Worm (Caenorhabditis elegans) whole organism, midembryonic: ENCODE results near the gene ZK930.7.

ENCODE experiments used
- T22C8.4 ChIP-seq: fragments of 200-800 bp; sonication (Bioruptor generic); IDR thresholded peaks from 2 replicates; pipeline ENCODE4 v1.3.6; 2022; ENCODE audit warnings: missing genetic modification characterization, missing compliant biosample characterization
- cog-1 ChIP-seq: sonication (generic microtip); optimal IDR thresholded peaks from 2 replicates; lab custom pipeline; 2016; ENCODE audit warnings: missing genetic modification characterization, missing compliant biosample characterization
- flt-1 ChIP-seq: fragments of 200-800 bp; sonication (Bioruptor generic); IDR thresholded peaks from 2 replicates; pipeline ENCODE4 v1.3.6; 2022; ENCODE audit warnings: missing genetic modification characterization, missing compliant biosample characterization
- klf-2 ChIP-seq: fragments of 200-800 bp; sonication (Bioruptor generic); conservative IDR thresholded peaks from 2 replicates; pipeline ENCODE4 v1.3.6; 2022; ENCODE audit warnings: missing genetic modification reagents, missing genetic modification characterization, missing compliant biosample characterization
- med-1 ChIP-seq: sonication (generic microtip); optimal IDR thresholded peaks from 2 replicates; lab custom pipeline; 2017; ENCODE audit warnings: missing genetic modification characterization, mild to moderate bottlenecking, missing compliant biosample characterization, antibody characterized with exemption, missing genetic modification reagents; ENCODE audit not compliant: insufficient read depth
- ref-1 ChIP-seq: fragments of 200-800 bp; sonication (Bioruptor generic); conservative IDR thresholded peaks from 2 replicates; pipeline ENCODE4 v1.3.6; 2022; ENCODE audit warnings: missing genetic modification reagents, missing genetic modification characterization, missing compliant biosample characterization
- ztf-29 ChIP-seq: fragments of 200-800 bp; sonication (Bioruptor generic); IDR thresholded peaks from 2 replicates; pipeline ENCODE4 v1.3.6; 2022; ENCODE audit warnings: missing genetic modification reagents, missing genetic modification characterization, missing compliant biosample characterization

DNA sequence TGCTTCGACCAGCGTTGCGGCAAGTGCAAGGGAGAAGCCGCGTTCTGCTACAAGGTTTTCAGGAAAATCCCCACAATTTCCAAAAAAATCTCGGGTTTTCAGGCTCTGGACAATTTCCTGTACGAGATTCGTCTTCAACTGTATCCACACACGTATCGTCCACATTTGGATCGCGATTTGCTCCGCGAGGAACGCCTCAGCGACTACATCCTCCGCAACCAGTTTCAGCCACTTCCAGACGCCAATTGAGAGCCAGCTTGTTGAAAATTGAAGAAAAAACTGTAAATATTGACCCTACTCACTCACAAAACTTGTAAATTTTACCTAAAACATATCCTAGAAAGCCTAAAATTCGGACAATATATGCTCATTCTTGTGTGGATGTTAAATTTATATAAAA lies 50.4 kb downstream of the ZK930.7 start:
- TF ChIP-seq med-1 (GFP tag; lab: Kevin White, UChicago) (no peak), flt-1 (GFP tag; lab: Robert Waterston, UW) (no peak), cog-1 (tag; lab: Kevin White, UChicago) (no peak), ref-1 (no peak), T22C8.4 (GFP tag; lab: Robert Waterston, UW) (no peak), klf-2 (no peak), ztf-29 (GFP tag; lab: Robert Waterston, UW) (no peak)
